Worm (Caenorhabditis elegans) whole organism, L4/young adult: ENCODE measurements around the gene W07A12.4.

ENCODE experiments used
- W03F9.2 ChIP-seq: fragments of 150-350 bp; optimal IDR thresholded peaks from 2 replicates; lab custom pipeline; 2014; ENCODE audit warnings: missing biosample characterization, missing genetic modification characterization
- dao-5 ChIP-seq: sonication (generic microtip); optimal IDR thresholded peaks from 2 replicates; lab custom pipeline; 2016; ENCODE audit warnings: missing genotype, missing genetic modification characterization, moderate library complexity, missing compliant biosample characterization

DNA sequence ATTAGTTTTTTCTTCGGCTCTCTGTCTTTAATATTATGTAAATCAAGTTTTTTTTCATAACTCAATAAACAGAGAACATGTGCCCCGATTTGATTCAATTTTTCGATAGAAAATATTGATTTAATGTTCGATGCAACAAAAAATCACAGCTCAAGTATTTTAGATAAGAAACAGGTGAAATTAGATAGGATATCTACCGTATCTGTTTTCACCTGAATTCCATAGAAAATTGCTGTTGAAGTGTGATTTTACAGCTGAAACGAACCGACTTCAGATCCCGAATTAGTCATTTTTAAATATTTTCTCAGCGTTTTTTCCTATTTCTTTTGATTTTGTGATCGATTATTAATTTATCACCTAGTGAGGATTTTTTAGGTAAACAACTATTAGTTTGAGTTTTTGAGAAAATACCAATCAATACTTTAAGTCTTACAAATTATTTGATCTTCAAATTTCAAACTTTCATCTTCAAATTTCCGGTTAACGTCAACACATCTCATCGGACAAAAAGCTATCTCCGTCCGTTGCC is 6.8 kb upstream of the W07A12.4 start, which contains the start of gene Y9C2UA.1:
- TF ChIP-seq dao-5 (no peak), W03F9.2 (tag; lab: Kevin White, UChicago) (no peak)
